Worm (Caenorhabditis elegans): Measurements from ENCODE around the gene rig-3.

- TF ChIP-seq ceh-36 (tag; optimal IDR thresholded peaks at IDR 0.05) = no peak
- no peak for TF ChIP-seq pes-1 (GFP tag; IDR thresholded peaks at IDR 0.05)
- TF ChIP-seq ceh-13 (GFP tag; optimal IDR thresholded peaks at IDR 0.05) = no peak
- TF ChIP-seq hnd-1 (tag; optimal IDR thresholded peaks at IDR 0.05) = no peak
- TF ChIP-seq flt-1 (GFP tag; IDR thresholded peaks at IDR 0.05) = no peak
- no peak for TF ChIP-seq ama-1 (optimal IDR thresholded peaks at IDR 0.05)
- no peak for TF ChIP-seq scrt-1 (GFP tag; IDR thresholded peaks at IDR 0.05)
- TF ChIP-seq F13C5.2 (tag; optimal IDR thresholded peaks at IDR 0.05) = no peak
- no peak for TF ChIP-seq tbx-11 (GFP tag; IDR thresholded peaks at IDR 0.05)
- TF ChIP-seq aly-1 (tag; optimal IDR thresholded peaks at IDR 0.05) = no peak
- no peak for TF ChIP-seq ets-7 (tag; optimal IDR thresholded peaks at IDR 0.05)
- TF ChIP-seq hmbx-1 (tag; optimal IDR thresholded peaks at IDR 0.05) = no peak
- no peak for TF ChIP-seq tra-4 (tag; optimal IDR thresholded peaks at IDR 0.05)
Measured at ce11 chrX:6850412-6850811, 3.0 kb upstream of the rig-3 start.
